Worm (Caenorhabditis elegans) whole organism, L4 larva: ENCODE measurements around the gene ugt-7.

Experiments used
- F37D6.2 ChIP-seq: sonication (generic microtip); optimal IDR thresholded peaks from 2 replicates; lab custom pipeline; 2016; ENCODE audit warnings: mild to moderate bottlenecking, missing genetic modification characterization, missing compliant biosample characterization
- T20F7.1 ChIP-seq: fragments of 200-800 bp; sonication (Bioruptor generic); optimal IDR thresholded peaks from 2 replicates; lab custom pipeline; 2018; ENCODE audit warnings: mild to moderate bottlenecking, missing genetic modification characterization, missing compliant biosample characterization
- T26A8.4 ChIP-seq: fragments of 200-800 bp; sonication (Bioruptor generic); IDR thresholded peaks from 2 replicates; pipeline ENCODE4 v1.3.6; 2022; ENCODE audit warnings: missing genetic modification characterization, missing compliant biosample characterization
- Y105C5A.15 ChIP-seq: fragments of 200-800 bp; sonication (Bioruptor generic); IDR thresholded peaks from 2 replicates; pipeline ENCODE4 v1.3.6; 2022; ENCODE audit warnings: missing genetic modification characterization, missing compliant biosample characterization
- ZK337.2 ChIP-seq: fragments of 200-800 bp; sonication (Bioruptor generic); IDR thresholded peaks from 2 replicates; pipeline ENCODE4 v1.3.6; 2022; ENCODE audit warnings: missing genetic modification reagents, missing genetic modification characterization, missing compliant biosample characterization
- aha-1 ChIP-seq: fragments of 150-350 bp; peaks from one replicate; lab custom pipeline; 2014; ENCODE audit warnings: missing biosample characterization, missing genetic modification characterization
- attf-4 ChIP-seq: sonication (generic microtip); optimal IDR thresholded peaks from 3 replicates; lab custom pipeline; 2017; ENCODE audit warnings: missing biosample characterization, missing genetic modification characterization
- cey-2 ChIP-seq: sonication (generic microtip); optimal IDR thresholded peaks from 3 replicates; lab custom pipeline; 2017; ENCODE audit warnings: missing genetic modification characterization, mild to moderate bottlenecking, missing compliant biosample characterization, antibody characterized with exemption, borderline replicate concordance; ENCODE audit not compliant: insufficient read depth
- daf-16 ChIP-seq, 3 experiments: sonication (generic microtip); optimal IDR thresholded peaks; 2 replicates each; lab custom pipeline; 2016 to 2017; ENCODE audit warnings: missing genetic modification characterization in 3 of 3, missing genetic modification reagents in 3 of 3, mild to moderate bottlenecking in 2 of 3, missing compliant biosample characterization in 2 of 3, missing biosample characterization in 1 of 3, moderate library complexity in 1 of 3
- daf-8 ChIP-seq: fragments of 200-800 bp; sonication (Bioruptor generic); IDR thresholded peaks from 2 replicates; pipeline ENCODE4 v1.3.6; 2022; ENCODE audit warnings: missing genetic modification characterization, missing compliant biosample characterization
- dmd-6 ChIP-seq: fragments of 200-800 bp; sonication (Bioruptor generic); IDR thresholded peaks from 2 replicates; pipeline ENCODE4 v1.3.6; 2022; ENCODE audit warnings: missing genetic modification reagents, missing genetic modification characterization, missing compliant biosample characterization
- dmd-8 ChIP-seq: fragments of 200-800 bp; sonication (Bioruptor generic); IDR thresholded peaks from 2 replicates; pipeline ENCODE4 v1.3.6; 2022; ENCODE audit warnings: missing genetic modification characterization, missing compliant biosample characterization
- egl-43 ChIP-seq: fragments of 200-800 bp; sonication (Bioruptor generic); IDR thresholded peaks from 2 replicates; pipeline ENCODE4 v1.3.6; 2022; ENCODE audit warnings: missing genetic modification reagents, missing genetic modification characterization, missing compliant biosample characterization
- fos-1 ChIP-seq: fragments of 150-350 bp; optimal IDR thresholded peaks from 2 replicates; lab custom pipeline; 2014; ENCODE audit warnings: missing biosample characterization, missing genetic modification characterization
- gei-8 ChIP-seq: fragments of 200-800 bp; sonication (Bioruptor generic); optimal IDR thresholded peaks from 2 replicates; lab custom pipeline; 2018; ENCODE audit warnings: mild to moderate bottlenecking, missing genetic modification characterization, missing compliant biosample characterization
- hlh-11 ChIP-seq: fragments of 200-800 bp; sonication (Bioruptor generic); optimal IDR thresholded peaks from 2 replicates; lab custom pipeline; 2018; ENCODE audit warnings: mild to moderate bottlenecking, missing genetic modification characterization, missing compliant biosample characterization
- lin-1 ChIP-seq: fragments of 200-800 bp; sonication (Bioruptor generic); IDR thresholded peaks from 2 replicates; pipeline ENCODE4 v1.3.6; 2022; ENCODE audit warnings: missing genetic modification reagents, missing genetic modification characterization, missing compliant biosample characterization
- lin-29 ChIP-seq: fragments of 200-800 bp; sonication (Bioruptor generic); IDR thresholded peaks from 2 replicates; pipeline ENCODE4 v1.3.6; 2022; ENCODE audit warnings: missing genetic modification reagents, missing genetic modification characterization, missing compliant biosample characterization
- lsy-2 ChIP-seq, 2 experiments: fragments of 150-350 bp in 1 of 2; sonication (generic microtip) in 1 of 2; optimal IDR thresholded peaks; 2 replicates each; lab custom pipeline; 2014 to 2017; ENCODE audit warnings: missing biosample characterization in 2 of 2, missing genetic modification characterization in 2 of 2
- madf-9 ChIP-seq: fragments of 200-800 bp; sonication (Bioruptor generic); conservative IDR thresholded peaks from 2 replicates; pipeline ENCODE4 v1.3.6; 2022; ENCODE audit warnings: missing genetic modification reagents, missing genetic modification characterization, missing compliant biosample characterization
- mdl-1 ChIP-seq, 2 experiments: fragments of 150-350 bp in 1 of 2; sonication (generic microtip) in 1 of 2; optimal IDR thresholded peaks; 2 replicates each; lab custom pipeline; 2014 to 2017; ENCODE audit warnings: missing biosample characterization in 2 of 2, missing genetic modification characterization in 2 of 2
- mep-1 ChIP-seq: fragments of 150-350 bp; sonication (generic microtip); optimal IDR thresholded peaks from 3 replicates; lab custom pipeline; 2014; ENCODE audit warnings: missing biosample characterization, missing genetic modification characterization
- mes-2 ChIP-seq: sonication (generic microtip); optimal IDR thresholded peaks from 2 replicates; lab custom pipeline; 2016; ENCODE audit warnings: missing genotype, mild to moderate bottlenecking, missing genetic modification characterization, missing compliant biosample characterization; ENCODE audit not compliant: poor library complexity, severe bottlenecking
- mxl-3 ChIP-seq: fragments of 200-800 bp; sonication (Bioruptor generic); optimal IDR thresholded peaks from 2 replicates; lab custom pipeline; 2018; ENCODE audit warnings: mild to moderate bottlenecking, missing genetic modification characterization, missing compliant biosample characterization
- nhr-111 ChIP-seq: fragments of 200-800 bp; sonication (Bioruptor generic); optimal IDR thresholded peaks from 2 replicates; lab custom pipeline; 2018; ENCODE audit warnings: mild to moderate bottlenecking, missing genetic modification characterization, missing compliant biosample characterization
- nhr-237 ChIP-seq: sonication (generic microtip); optimal IDR thresholded peaks from 2 replicates; lab custom pipeline; 2017; ENCODE audit warnings: missing biosample characterization, missing genetic modification characterization
- nhr-25 ChIP-seq: sonication (generic microtip); optimal IDR thresholded peaks from 2 replicates; lab custom pipeline; 2017; ENCODE audit warnings: missing genetic modification characterization, mild to moderate bottlenecking, missing compliant biosample characterization, antibody characterized with exemption, moderate library complexity, borderline replicate concordance; ENCODE audit not compliant: insufficient read depth
- nhr-28 ChIP-seq: fragments of 150-350 bp; optimal IDR thresholded peaks from 2 replicates; lab custom pipeline; 2014; ENCODE audit warnings: missing biosample characterization, missing genetic modification characterization
- nhr-41 ChIP-seq: fragments of 200-800 bp; sonication (Bioruptor generic); IDR thresholded peaks from 2 replicates; pipeline ENCODE4 v1.3.6; 2022; ENCODE audit warnings: missing genetic modification reagents, missing genetic modification characterization, missing compliant biosample characterization
- nhr-48 ChIP-seq: sonication (generic microtip); optimal IDR thresholded peaks from 2 replicates; lab custom pipeline; 2016; ENCODE audit warnings: mild to moderate bottlenecking, missing genetic modification characterization, missing compliant biosample characterization
- nhr-6 ChIP-seq: fragments of 150-350 bp; optimal IDR thresholded peaks from 2 replicates; lab custom pipeline; 2014; ENCODE audit warnings: missing biosample characterization, missing genetic modification characterization
- nhr-77 ChIP-seq: fragments of 150-350 bp; optimal IDR thresholded peaks from 2 replicates; lab custom pipeline; 2014; ENCODE audit warnings: missing biosample characterization, missing genetic modification characterization
- pha-4 ChIP-seq, 2 experiments: fragments of 150-350 bp in 1 of 2; fragments of 200-800 bp in 1 of 2; sonication (Bioruptor generic) in 1 of 2; IDR thresholded peaks in 1 of 2; optimal IDR thresholded peaks in 1 of 2; 2 replicates each; pipeline versions ENCODE4 v1.3.6 to Lab custom; 2014 to 2022; ENCODE audit warnings: missing genetic modification characterization in 2 of 2, missing genetic modification reagents in 2 of 2, missing biosample characterization in 1 of 2, missing compliant biosample characterization in 1 of 2
- pqm-1 ChIP-seq: sonication (generic microtip); optimal IDR thresholded peaks from 2 replicates; lab custom pipeline; 2017; ENCODE audit warnings: missing biosample characterization, missing genetic modification characterization
- rbr-2 ChIP-seq: sonication (generic microtip); optimal IDR thresholded peaks from 2 replicates; lab custom pipeline; 2016; ENCODE audit warnings: missing genotype, missing genetic modification characterization, missing compliant biosample characterization
- saeg-2 ChIP-seq: fragments of 200-800 bp; sonication (Bioruptor generic); IDR thresholded peaks from 2 replicates; pipeline ENCODE4 v1.3.6; 2022; ENCODE audit warnings: missing genetic modification reagents, missing genetic modification characterization, missing compliant biosample characterization
- set-16 ChIP-seq: fragments of 200-800 bp; sonication (Bioruptor generic); IDR thresholded peaks from 2 replicates; pipeline ENCODE4 v1.3.6; 2022; ENCODE audit warnings: missing genetic modification reagents, missing genetic modification characterization, missing compliant biosample characterization
- zip-11 ChIP-seq: fragments of 200-800 bp; sonication (Bioruptor generic); IDR thresholded peaks from 2 replicates; pipeline ENCODE4 v1.3.6; 2022; ENCODE audit warnings: missing genetic modification characterization, missing compliant biosample characterization

Gene ugt-7

ce11 chrV:4965790-4966189 is 34.6 kb downstream of the ugt-7 start:
- TF ChIP-seq nhr-25 (tag; lab: Kevin White, UChicago) (no peak), T26A8.4 (GFP tag; lab: Robert Waterston, UW) (no peak), nhr-28 (tag; lab: Kevin White, UChicago) (peak; percentile 24), mxl-3 (GFP tag; lab: Kevin White, UChicago) (no peak), mdl-1 (tag; optimal IDR thresholded peaks at IDR 0.05; lab: Kevin White, UChicago) (no peak), nhr-111 (GFP tag; lab: Kevin White, UChicago) (no peak), attf-4 (tag; lab: Kevin White, UChicago) (no peak)

- TF ChIP-seq fos-1 (no peak), ZK337.2 (GFP tag; lab: Robert Waterston, UW) (no peak), Y105C5A.15 (no peak), mep-1 (tag; lab: Kevin White, UChicago) (peak; percentile 10), nhr-28 (tag; lab: Kevin White, UChicago) (peak; percentile 18), nhr-41 (peak; percentile 70; the same call in 1 of the 2 replicates), F37D6.2 (tag; lab: Kevin White, UChicago) (no peak), lin-1 (GFP tag; lab: Robert Waterston, UW) (no peak), saeg-2 (no peak), lin-29 (GFP tag; lab: Robert Waterston, UW) (no peak), hlh-11 (tag; lab: Kevin White, UChicago) (peak; percentile 33), dmd-6 (GFP tag; lab: Robert Waterston, UW) (peak; percentile 34; the same call in 1 of the 2 replicates), gei-8 (no peak), madf-9 (GFP tag; lab: Robert Waterston, UW) (no peak), aha-1 (tag; lab: Kevin White, UChicago) (no peak), mes-2 (tag; lab: Kevin White, UChicago) (peak; percentile 42), pha-4 (GFP tag; IDR thresholded peaks at IDR 0.05; lab: Robert Waterston, UW) (no peak), pha-4 (tag; optimal IDR thresholded peaks at IDR 0.05; lab: Kevin White, UChicago) (peak; percentile 75), pqm-1 (tag; lab: Kevin White, UChicago) (peak; percentile 84), nhr-237 (tag; lab: Kevin White, UChicago) (no peak), nhr-77 (peak; percentile 29), nhr-48 (tag; lab: Kevin White, UChicago) (no peak), cey-2 (tag; lab: Kevin White, UChicago) (peak; percentile 36), daf-16 (GFP tag; optimal IDR thresholded peaks at IDR 0.05; lab: Kevin White, UChicago) (peak in 1 of 2 experiments; percentile 88), daf-16 (tag; optimal IDR thresholded peaks at IDR 0.05; lab: Kevin White, UChicago) (peak; percentile 94), lsy-2 (tag; optimal IDR thresholded peaks at IDR 0.05; lab: Kevin White, UChicago) (peak in 1 of 2 experiments; percentile 18), daf-8 (GFP tag; lab: Robert Waterston, UW) (no peak), T20F7.1 (GFP tag; lab: Kevin White, UChicago) (peak; percentile 26), nhr-6 (peak; percentile 58), nhr-111 (GFP tag; lab: Kevin White, UChicago) (no peak)
These were observed 35.5 kb downstream of the ugt-7 start for ce11 chrV:4964671-4965420.

- TF ChIP-seq dmd-8 (GFP tag; lab: Robert Waterston, UW) (peak; percentile 49; the same call in 1 of the 2 replicates), egl-43 (GFP tag; lab: Robert Waterston, UW) (peak; percentile 31; the same call in 1 of the 2 replicates), zip-11 (GFP tag; lab: Robert Waterston, UW) (no peak), rbr-2 (tag; lab: Kevin White, UChicago) (peak; percentile 0), set-16 (GFP tag; lab: Robert Waterston, UW) (peak; percentile 63)
These were observed 36.2 kb downstream of the ugt-7 start for ce11 chrV:4964020-4964635.
